Fruit fly (Drosophila melanogaster): ENCODE results near the gene CG31091.

The CG31091 gene

DNA sequence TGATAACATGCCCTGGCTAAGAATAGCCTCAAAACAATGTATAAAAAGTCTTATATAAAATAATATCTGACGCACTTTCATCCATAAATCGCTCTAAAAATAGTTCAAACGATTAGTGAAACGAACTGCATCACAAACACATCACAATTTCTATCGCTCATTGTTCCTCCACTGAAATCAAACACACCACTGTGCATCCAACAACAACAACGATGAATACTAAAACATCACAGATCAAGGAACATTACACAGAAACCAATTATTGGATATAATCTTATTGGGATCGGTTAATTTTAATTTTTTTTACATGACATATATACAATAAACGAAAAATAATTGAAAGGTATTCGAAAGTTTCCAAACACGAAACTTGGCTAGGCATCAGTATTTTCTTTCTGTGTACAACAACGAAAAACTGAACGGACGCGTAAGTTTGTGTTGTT, 20.4 kb upstream of the CG31091 start (continued):
- TF ChIP-seq amos (GFP tag; IDR thresholded peaks at IDR 0.05; ENCODE audit: partially characterized antibody) = no peak
- no peak for TF ChIP-seq otp (GFP tag; IDR thresholded peaks at IDR 0.05)
- no peak; the same call in 2 of the 3 replicates for TF ChIP-seq CG34422 (GFP tag; IDR thresholded peaks at IDR 0.05)
- TF ChIP-seq Ravus (GFP tag; IDR thresholded peaks at IDR 0.05) = peak; percentile 16; the same call in 1 of the 2 replicates
- TF ChIP-seq so (GFP tag; IDR thresholded peaks at IDR 0.05) = no peak; the same call in 1 of the 3 replicates
- peak; percentile 62 for TF ChIP-seq HLH54F (GFP tag; optimal IDR thresholded peaks at IDR 0.05)
- peak; percentile 29 for TF ChIP-seq Myb (GFP tag; optimal IDR thresholded peaks at IDR 0.05)
- no peak for TF ChIP-seq lov (optimal IDR thresholded peaks at IDR 0.05)
- no peak; the same call in 2 of the 3 replicates for TF ChIP-seq lov (GFP tag; IDR thresholded peaks at IDR 0.05)
- TF ChIP-seq Neu2 (GFP tag; optimal IDR thresholded peaks at IDR 0.05; ENCODE audit: borderline replicate concordance) = no peak
- peak; percentile 50 for TF ChIP-seq Deaf1 (tag; optimal IDR thresholded peaks at IDR 0.05)
- peak; percentile 80 for TF ChIP-seq E2f1 (GFP tag; IDR thresholded peaks at IDR 0.05)
- no peak for TF ChIP-seq CG34376 (GFP tag; optimal IDR thresholded peaks at IDR 0.05)
- peak; percentile 48 for TF ChIP-seq CG18476 (GFP tag; optimal IDR thresholded peaks at IDR 0.05)
- TF ChIP-seq CG30020 (tag; optimal IDR thresholded peaks at IDR 0.05) = no peak
- peak; percentile 36 for TF ChIP-seq vfl (GFP tag; optimal IDR thresholded peaks at IDR 0.05)
- TF ChIP-seq CG9215 (GFP tag; IDR thresholded peaks at IDR 0.05) = no peak; the same call in 1 of the 2 replicates
- peak; percentile 67 for TF ChIP-seq Gug (GFP tag; IDR thresholded peaks at IDR 0.05)
- TF ChIP-seq Hr39 (optimal IDR thresholded peaks at IDR 0.05) = no peak
- TF ChIP-seq Hmr (GFP tag; optimal IDR thresholded peaks at IDR 0.05) = peak; percentile 35
- TF ChIP-seq CG7786 (GFP tag; optimal IDR thresholded peaks at IDR 0.05) = peak; percentile 71
- TF ChIP-seq CG12391 (tag; optimal IDR thresholded peaks at IDR 0.05) = peak; percentile 86
- TF ChIP-seq ind (GFP tag; optimal IDR thresholded peaks at IDR 0.05) = peak; percentile 77
- peak; percentile 61 for TF ChIP-seq CG7987 (GFP tag; optimal IDR thresholded peaks at IDR 0.05)
- peak; percentile 77; the same call in 1 of the 2 replicates for TF ChIP-seq sob (GFP tag; IDR thresholded peaks at IDR 0.05)
- no peak for TF ChIP-seq NFAT (GFP tag; IDR thresholded peaks at IDR 0.05)
- TF ChIP-seq dmrt11E (tag; optimal IDR thresholded peaks at IDR 0.05) = peak; percentile 80
- no peak for TF ChIP-seq CG10543 (GFP tag; optimal IDR thresholded peaks at IDR 0.05)
- peak; percentile 36 for TF ChIP-seq kah (GFP tag; optimal IDR thresholded peaks at IDR 0.05)
- TF ChIP-seq CTCF (GFP tag; optimal IDR thresholded peaks at IDR 0.05) = peak; percentile 52
- peak in 1 of 2 experiments; percentile 92 for TF ChIP-seq bsh (GFP tag; optimal IDR thresholded peaks at IDR 0.05)
- TF ChIP-seq usp (GFP tag; optimal IDR thresholded peaks at IDR 0.05) = no peak
- TF ChIP-seq Lpt (GFP tag; optimal IDR thresholded peaks at IDR 0.05) = no peak
- no peak for TF ChIP-seq CG3726 (GFP tag; IDR thresholded peaks at IDR 0.05)
- peak; percentile 15 for TF ChIP-seq pnt (GFP tag; optimal IDR thresholded peaks at IDR 0.05)
- no peak for TF ChIP-seq dan (GFP tag; IDR thresholded peaks at IDR 0.05)
- TF ChIP-seq CG12744 (GFP tag; optimal IDR thresholded peaks at IDR 0.05) = peak; percentile 31
- TF ChIP-seq tna (GFP tag; IDR thresholded peaks at IDR 0.05; ENCODE audit: partially characterized antibody) = no peak
- TF ChIP-seq gro (GFP tag; optimal IDR thresholded peaks at IDR 0.05) = peak; percentile 34
- peak; percentile 72 for TF ChIP-seq Atf-2 (GFP tag; optimal IDR thresholded peaks at IDR 0.05)
- no peak for TF ChIP-seq Lim3 (GFP tag; IDR thresholded peaks at IDR 0.05)
- TF ChIP-seq Nf-YC (tag; optimal IDR thresholded peaks at IDR 0.05) = peak; percentile 43
- TF ChIP-seq CG4328 (GFP tag; optimal IDR thresholded peaks at IDR 0.05) = peak; percentile 65
- TF ChIP-seq toy (GFP tag; IDR thresholded peaks at IDR 0.05) = no peak
- peak; percentile 74 for TF ChIP-seq Fer3 (tag; optimal IDR thresholded peaks at IDR 0.05)
- no peak; the same call in 1 of the 2 replicates for TF ChIP-seq CG10959 (GFP tag; IDR thresholded peaks at IDR 0.05)
- TF ChIP-seq CG2202 (tag; optimal IDR thresholded peaks at IDR 0.05) = peak; percentile 65
- peak; percentile 87 for TF ChIP-seq CoRest (tag; optimal IDR thresholded peaks at IDR 0.05)
- TF ChIP-seq hbn (GFP tag; IDR thresholded peaks at IDR 0.05; ENCODE audit: partially characterized antibody) = no peak
- no peak for TF ChIP-seq Dbx (GFP tag; IDR thresholded peaks at IDR 0.05)
- peak; percentile 88 for TF ChIP-seq nmo (GFP tag; optimal IDR thresholded peaks at IDR 0.05)
- peak; percentile 81 for TF ChIP-seq CG17361 (GFP tag; IDR thresholded peaks at IDR 0.05)
- peak; percentile 83 for TF ChIP-seq CG17328 (GFP tag; IDR thresholded peaks at IDR 0.05)
